Fruit fly (Drosophila melanogaster): ENCODE data around the gene Ubi-p63E.

DNA sequence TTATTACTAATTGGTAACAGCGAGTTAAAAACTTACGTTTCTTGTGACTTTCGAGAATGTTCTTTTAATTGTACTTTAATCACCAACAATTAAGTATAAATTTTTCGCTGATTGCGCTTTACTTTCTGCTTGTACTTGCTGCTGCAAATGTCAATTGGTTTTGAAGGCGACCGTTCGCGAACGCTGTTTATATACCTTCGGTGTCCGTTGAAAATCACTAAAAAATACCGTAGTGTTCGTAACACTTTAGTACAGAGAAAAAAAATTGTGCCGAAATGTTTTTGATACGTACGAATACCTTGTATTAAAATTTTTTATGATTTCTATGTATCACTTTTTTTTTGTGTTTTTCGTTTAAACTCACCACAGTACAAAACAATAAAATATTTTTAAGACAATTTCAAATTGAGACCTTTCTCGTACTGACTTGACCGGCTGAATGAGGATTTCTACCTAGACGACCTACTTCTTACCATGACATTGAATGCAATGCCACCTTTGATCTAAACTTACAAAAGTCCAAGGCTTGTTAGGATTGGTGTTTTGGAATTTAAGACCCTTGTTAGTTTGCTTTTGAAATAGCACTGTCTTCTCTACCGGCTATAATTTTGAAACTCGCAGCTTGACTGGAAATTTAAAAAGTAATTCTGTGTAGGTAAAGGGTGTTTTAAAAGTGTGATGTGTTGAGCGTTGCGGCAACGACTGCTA lies at the start of gene Ubi-p63E:
- TF ChIP-seq usp (GFP tag; optimal IDR thresholded peaks at IDR 0.05), result no peak
- no peak for TF ChIP-seq CG8478 (optimal IDR thresholded peaks at IDR 0.05)
- TF ChIP-seq psq (optimal IDR thresholded peaks at IDR 0.05), result no peak
- TF ChIP-seq pan (optimal IDR thresholded peaks at IDR 0.05), result no peak
- no peak for TF ChIP-seq Dll (optimal IDR thresholded peaks at IDR 0.05)
